Fruit fly (Drosophila melanogaster) whole organism, adult: Measurements from ENCODE around the gene CG5359.

Experiments used
- CG11617 ChIP-seq: fragments of 200-800 bp; sonication (Bioruptor generic); optimal IDR thresholded peaks from 2 replicates; lab custom pipeline; 2017; ENCODE audit warnings: mild to moderate bottlenecking, missing biosample characterization, missing genetic modification reagents, missing genetic modification characterization
- CG12768 ChIP-seq: fragments of 200-800 bp; sonication (Bioruptor generic); optimal IDR thresholded peaks from 2 replicates; lab custom pipeline; 2017; ENCODE audit warnings: missing biosample characterization, missing genetic modification characterization, mild to moderate bottlenecking, moderate library complexity, missing genetic modification reagents
- CG14711 ChIP-seq: fragments of 200-800 bp; sonication (Bioruptor generic); optimal IDR thresholded peaks from 2 replicates; lab custom pipeline; 2018; ENCODE audit warnings: missing biosample characterization, mild to moderate bottlenecking, missing genetic modification characterization, moderate library complexity
- CG1620 ChIP-seq: fragments of 200-800 bp; sonication (Bioruptor generic); optimal IDR thresholded peaks from 2 replicates; lab custom pipeline; 2016; ENCODE audit warnings: missing biosample characterization, missing genetic modification characterization
- CG33017 ChIP-seq: fragments of 200-800 bp; sonication (Bioruptor generic); optimal IDR thresholded peaks from 2 replicates; lab custom pipeline; 2018; ENCODE audit warnings: missing biosample characterization, mild to moderate bottlenecking, missing genetic modification characterization, moderate library complexity
- CG7045 ChIP-seq: fragments of 200-800 bp; sonication (Bioruptor generic); optimal IDR thresholded peaks from 2 replicates; lab custom pipeline; 2017; ENCODE audit warnings: missing biosample characterization, mild to moderate bottlenecking, missing genetic modification characterization
- Crg-1 ChIP-seq: fragments of 200-800 bp; sonication (Bioruptor generic); optimal IDR thresholded peaks from 2 replicates; lab custom pipeline; 2016; ENCODE audit warnings: missing biosample characterization, missing genetic modification characterization
- Hr96 ChIP-seq: fragments of 200-800 bp; sonication (Bioruptor generic); optimal IDR thresholded peaks from 2 replicates; lab custom pipeline; 2016; ENCODE audit warnings: missing biosample characterization, missing genetic modification characterization
- Mnt ChIP-seq: fragments of 200-800 bp; sonication (Bioruptor generic); optimal IDR thresholded peaks from 2 replicates; lab custom pipeline; 2016; ENCODE audit warnings: missing biosample characterization, mild to moderate bottlenecking, missing genetic modification characterization
- cnc ChIP-seq, 2 experiments: fragments of >200 bp; optimal IDR thresholded peaks; 2 replicates each; lab custom pipeline; 2017
- kay ChIP-seq: fragments of 200-800 bp; sonication (Bioruptor generic); peaks from one replicate; lab custom pipeline; 2016; ENCODE audit warnings: missing biosample characterization, missing genetic modification characterization, borderline replicate concordance
- pad ChIP-seq: fragments of 200-800 bp; sonication (Bioruptor generic); optimal IDR thresholded peaks from 3 replicates; lab custom pipeline; 2017; ENCODE audit warnings: missing biosample characterization, missing genetic modification characterization, mild to moderate bottlenecking, moderate library complexity, missing genetic modification reagents

DNA sequence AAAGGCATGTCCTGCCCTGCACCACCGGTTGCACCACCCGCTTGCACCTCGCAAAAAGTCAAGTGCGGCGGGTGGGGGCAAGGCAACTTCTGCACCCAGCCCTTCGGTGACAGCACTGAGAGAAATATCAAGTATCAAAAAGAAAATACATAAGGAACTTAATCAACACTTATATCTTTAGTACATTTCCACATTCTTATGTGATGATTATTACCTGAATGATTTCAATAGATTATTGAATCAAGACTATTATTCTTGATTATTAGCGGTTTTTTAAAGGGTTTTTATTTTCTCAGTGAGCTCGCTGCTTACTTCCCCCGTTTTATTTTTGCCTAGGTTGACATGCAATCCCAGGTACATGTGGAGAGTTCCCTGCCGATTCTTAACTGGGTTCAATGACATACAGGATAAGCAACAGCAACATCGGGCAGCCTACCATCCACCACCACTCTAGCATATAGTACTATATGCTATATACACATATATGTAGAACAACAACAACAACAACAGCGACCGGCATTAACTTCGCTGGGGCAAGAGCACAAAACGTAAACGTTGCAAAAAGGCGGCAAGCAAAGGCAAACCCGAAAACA, 34.9 kb downstream of the CG5359 start:
- TF ChIP-seq cnc (optimal IDR thresholded peaks at IDR 0.05; lab: Kevin White, UChicago) (no peak), kay (no peak), CG7045 (GFP tag; lab: Kevin White, UChicago) (no peak), Mnt (no peak), Crg-1 (GFP tag; lab: Kevin White, UChicago) (no peak), pad (GFP tag; lab: Kevin White, UChicago) (no peak), CG14711 (tag; lab: Kevin White, UChicago) (no peak), Hr96 (GFP tag; lab: Kevin White, UChicago) (no peak), CG12768 (GFP tag; lab: Kevin White, UChicago) (no peak), CG11617 (GFP tag; lab: Kevin White, UChicago) (no peak), CG33017 (tag; lab: Kevin White, UChicago) (no peak), CG1620 (GFP tag; lab: Kevin White, UChicago) (no peak)
